Fruit fly (Drosophila melanogaster) whole organism, prepupa: ENCODE results near the gene CG7728.

ENCODE experiments used
- Blimp-1 ChIP-seq: fragments of 200-800 bp; sonication (Bioruptor generic); optimal IDR thresholded peaks from 3 replicates; lab custom pipeline; 2017; ENCODE audit warnings: missing biosample characterization, missing genetic modification characterization, mild to moderate bottlenecking, moderate library complexity, missing genetic modification reagents
- CG10631 ChIP-seq: fragments of 200-800 bp; sonication (Bioruptor generic); optimal IDR thresholded peaks from 2 replicates; lab custom pipeline; 2016; ENCODE audit warnings: missing biosample characterization, missing genetic modification characterization
- CG10669 ChIP-seq: fragments of 200-800 bp; sonication (Bioruptor generic); optimal IDR thresholded peaks from 3 replicates; lab custom pipeline; 2018; ENCODE audit warnings: missing biosample characterization, mild to moderate bottlenecking, missing genetic modification characterization, moderate library complexity
- CG11294 ChIP-seq: fragments of 200-800 bp; sonication (Bioruptor generic); IDR thresholded peaks from 2 replicates; pipeline ENCODE4 v1.3.6; 2022; ENCODE audit warnings: missing biosample characterization, missing genetic modification characterization
- CG11762 ChIP-seq: fragments of 200-800 bp; sonication (Bioruptor generic); optimal IDR thresholded peaks from 3 replicates; lab custom pipeline; 2016; ENCODE audit warnings: missing biosample characterization, missing genetic modification characterization; ENCODE audit not compliant: insufficient read depth
- CG15336 ChIP-seq: fragments of 200-800 bp; sonication (Bioruptor generic); IDR thresholded peaks from 2 replicates; pipeline ENCODE4 v1.3.6; 2022; ENCODE audit warnings: missing biosample characterization, missing genetic modification characterization
- CG16779 ChIP-seq: fragments of 200-800 bp; sonication (Bioruptor generic); optimal IDR thresholded peaks from 3 replicates; lab custom pipeline; 2017; ENCODE audit warnings: missing biosample characterization, mild to moderate bottlenecking, missing genetic modification characterization
- CG3032 ChIP-seq: fragments of 200-800 bp; optimal IDR thresholded peaks from 2 replicates; lab custom pipeline; 2019; ENCODE audit warnings: missing biosample characterization, mild to moderate bottlenecking, missing genetic modification characterization, moderate library complexity
- CG31627 ChIP-seq: fragments of 200-800 bp; sonication (Bioruptor generic); optimal IDR thresholded peaks from 3 replicates; lab custom pipeline; 2016; ENCODE audit warnings: missing biosample characterization, missing genetic modification characterization
- CG32006 ChIP-seq: fragments of 200-800 bp; sonication (Bioruptor generic); optimal IDR thresholded peaks from 3 replicates; lab custom pipeline; 2017; ENCODE audit warnings: missing biosample characterization, mild to moderate bottlenecking, missing genetic modification characterization
- CG34406 ChIP-seq: fragments of 200-800 bp; sonication (Bioruptor generic); optimal IDR thresholded peaks from 3 replicates; lab custom pipeline; 2016; ENCODE audit warnings: missing biosample characterization, missing genetic modification characterization
- CG3919 ChIP-seq: fragments of 200-800 bp; sonication (Bioruptor generic); optimal IDR thresholded peaks from 3 replicates; lab custom pipeline; 2016; ENCODE audit warnings: missing biosample characterization, missing genetic modification characterization
- CG6163 ChIP-seq: fragments of 200-800 bp; sonication (Bioruptor generic); IDR thresholded peaks from 3 replicates; pipeline ENCODE4 v1.3.6; 2022; ENCODE audit warnings: missing biosample characterization, missing genetic modification characterization
- CG6792 ChIP-seq: fragments of 200-800 bp; sonication (Bioruptor generic); optimal IDR thresholded peaks from 3 replicates; lab custom pipeline; 2016; ENCODE audit warnings: missing biosample characterization, missing genetic modification characterization
- CG6808 ChIP-seq: fragments of 200-800 bp; sonication (Bioruptor generic); optimal IDR thresholded peaks from 3 replicates; lab custom pipeline; 2017; ENCODE audit warnings: missing biosample characterization, missing genetic modification characterization, mild to moderate bottlenecking, moderate library complexity, missing genetic modification reagents
- CG6854 ChIP-seq: fragments of 200-800 bp; sonication (Bioruptor generic); optimal IDR thresholded peaks from 2 replicates; lab custom pipeline; 2017; ENCODE audit warnings: missing biosample characterization, mild to moderate bottlenecking, missing genetic modification characterization
- CG8319 ChIP-seq: fragments of 200-800 bp; sonication (Bioruptor generic); optimal IDR thresholded peaks from 3 replicates; lab custom pipeline; 2016; ENCODE audit warnings: missing biosample characterization, missing genetic modification characterization
- Eip93F ChIP-seq: fragments of 200-800 bp; sonication (Bioruptor generic); optimal IDR thresholded peaks from 2 replicates; lab custom pipeline; 2016; ENCODE audit warnings: missing biosample characterization, mild to moderate bottlenecking, missing genetic modification characterization
- Ets21C ChIP-seq: fragments of 200-800 bp; sonication (Bioruptor generic); optimal IDR thresholded peaks from 3 replicates; lab custom pipeline; 2016; ENCODE audit warnings: missing biosample characterization, missing genetic modification characterization
- Hr38 ChIP-seq: sonication (Bioruptor generic); optimal IDR thresholded peaks from 2 replicates; lab custom pipeline; 2016; ENCODE audit warnings: missing biosample characterization, missing genetic modification characterization
- Hr4 ChIP-seq: fragments of 200-800 bp; sonication (Bioruptor generic); optimal IDR thresholded peaks from 3 replicates; lab custom pipeline; 2016; ENCODE audit warnings: missing biosample characterization, missing genetic modification characterization
- Lpt ChIP-seq: fragments of 200-800 bp; sonication (Bioruptor generic); optimal IDR thresholded peaks from 3 replicates; lab custom pipeline; 2016; ENCODE audit warnings: missing biosample characterization, missing genetic modification characterization
- Met ChIP-seq: fragments of 200-800 bp; sonication (Bioruptor generic); optimal IDR thresholded peaks from 3 replicates; lab custom pipeline; 2016; ENCODE audit warnings: missing biosample characterization, missing genetic modification characterization
- OdsH ChIP-seq: fragments of 200-800 bp; sonication (Bioruptor generic); optimal IDR thresholded peaks from 3 replicates; lab custom pipeline; 2016; ENCODE audit warnings: missing biosample characterization, missing genetic modification characterization
- Sox14 ChIP-seq: fragments of 200-800 bp; sonication (Bioruptor generic); optimal IDR thresholded peaks from 3 replicates; lab custom pipeline; 2016; ENCODE audit warnings: missing biosample characterization, missing genetic modification characterization
- Sox15 ChIP-seq: fragments of 200-800 bp; sonication (Bioruptor generic); optimal IDR thresholded peaks from 3 replicates; lab custom pipeline; 2016; ENCODE audit warnings: missing biosample characterization, missing genetic modification characterization
- acj6 ChIP-seq: fragments of 200-800 bp; sonication (Bioruptor generic); optimal IDR thresholded peaks from 3 replicates; lab custom pipeline; 2016; ENCODE audit warnings: missing biosample characterization, missing genetic modification characterization
- cyc ChIP-seq: fragments of 200-800 bp; sonication (Bioruptor generic); optimal IDR thresholded peaks from 3 replicates; lab custom pipeline; 2016; ENCODE audit warnings: missing biosample characterization, missing genetic modification characterization
- dac ChIP-seq: fragments of 200-800 bp; sonication (Bioruptor generic); optimal IDR thresholded peaks from 2 replicates; lab custom pipeline; 2017; ENCODE audit warnings: missing biosample characterization, mild to moderate bottlenecking, missing genetic modification characterization
- dsx ChIP-seq: fragments of 200-800 bp; optimal IDR thresholded peaks from 3 replicates; lab custom pipeline; 2019; ENCODE audit warnings: missing biosample characterization, mild to moderate bottlenecking, missing genetic modification characterization, moderate library complexity; ENCODE audit not compliant: poor library complexity, severe bottlenecking
- eg ChIP-seq: fragments of 200-800 bp; sonication (Bioruptor generic); IDR thresholded peaks from 3 replicates; pipeline ENCODE4 v1.3.6; 2022; ENCODE audit warnings: missing biosample characterization, missing genetic modification characterization
- esn ChIP-seq: fragments of 200-800 bp; sonication (Bioruptor generic); optimal IDR thresholded peaks from 2 replicates; lab custom pipeline; 2016; ENCODE audit warnings: missing biosample characterization, mild to moderate bottlenecking, missing genetic modification characterization, moderate library complexity
- fd59A ChIP-seq: fragments of 200-800 bp; sonication (Bioruptor generic); optimal IDR thresholded peaks from 2 replicates; lab custom pipeline; 2017; ENCODE audit warnings: missing biosample characterization, mild to moderate bottlenecking, missing genetic modification characterization, missing genetic modification reagents
- fd85E ChIP-seq: fragments of 200-800 bp; sonication (Bioruptor generic); optimal IDR thresholded peaks from 3 replicates; lab custom pipeline; 2016; ENCODE audit warnings: missing biosample characterization, missing genetic modification characterization
- fkh ChIP-seq: fragments of 200-800 bp; sonication (Bioruptor generic); optimal IDR thresholded peaks from 3 replicates; lab custom pipeline; 2017; ENCODE audit warnings: missing biosample characterization, mild to moderate bottlenecking, missing genetic modification characterization, moderate library complexity
- net ChIP-seq: fragments of 200-800 bp; sonication (Bioruptor generic); optimal IDR thresholded peaks from 3 replicates; lab custom pipeline; 2016; ENCODE audit warnings: missing biosample characterization, missing genetic modification characterization
- pdm3 ChIP-seq: fragments of 200-800 bp; sonication (Bioruptor generic); optimal IDR thresholded peaks from 3 replicates; lab custom pipeline; 2016; ENCODE audit warnings: missing biosample characterization, missing genetic modification characterization
- salr ChIP-seq, 2 experiments: fragments of 200-800 bp; sonication (Bioruptor generic); optimal IDR thresholded peaks; 3 replicates each; lab custom pipeline; 2016 to 2018; ENCODE audit warnings: missing biosample characterization in 2 of 2, missing genetic modification characterization in 2 of 2, mild to moderate bottlenecking in 1 of 2
- ss ChIP-seq, 2 experiments: fragments of 200-800 bp; sonication (Bioruptor generic); optimal IDR thresholded peaks; 2 replicates in 1 of 2; 3 replicates in 1 of 2; lab custom pipeline; 2017 to 2018; ENCODE audit warnings: mild to moderate bottlenecking in 2 of 2, missing biosample characterization in 2 of 2, missing genetic modification characterization in 2 of 2, moderate library complexity in 1 of 2
- svp ChIP-seq: fragments of 200-800 bp; sonication (Bioruptor generic); peaks from one replicate; lab custom pipeline; 2016; ENCODE audit warnings: missing biosample characterization, missing genetic modification characterization
- topi ChIP-seq: fragments of 200-800 bp; sonication (Bioruptor generic); optimal IDR thresholded peaks from 3 replicates; lab custom pipeline; 2016; ENCODE audit warnings: missing biosample characterization, missing genetic modification characterization
- vri ChIP-seq: fragments of 200-800 bp; sonication (Bioruptor generic); optimal IDR thresholded peaks from 3 replicates; lab custom pipeline; 2016; ENCODE audit warnings: missing biosample characterization, mild to moderate bottlenecking, missing genetic modification characterization

The CG7728 gene

DNA sequence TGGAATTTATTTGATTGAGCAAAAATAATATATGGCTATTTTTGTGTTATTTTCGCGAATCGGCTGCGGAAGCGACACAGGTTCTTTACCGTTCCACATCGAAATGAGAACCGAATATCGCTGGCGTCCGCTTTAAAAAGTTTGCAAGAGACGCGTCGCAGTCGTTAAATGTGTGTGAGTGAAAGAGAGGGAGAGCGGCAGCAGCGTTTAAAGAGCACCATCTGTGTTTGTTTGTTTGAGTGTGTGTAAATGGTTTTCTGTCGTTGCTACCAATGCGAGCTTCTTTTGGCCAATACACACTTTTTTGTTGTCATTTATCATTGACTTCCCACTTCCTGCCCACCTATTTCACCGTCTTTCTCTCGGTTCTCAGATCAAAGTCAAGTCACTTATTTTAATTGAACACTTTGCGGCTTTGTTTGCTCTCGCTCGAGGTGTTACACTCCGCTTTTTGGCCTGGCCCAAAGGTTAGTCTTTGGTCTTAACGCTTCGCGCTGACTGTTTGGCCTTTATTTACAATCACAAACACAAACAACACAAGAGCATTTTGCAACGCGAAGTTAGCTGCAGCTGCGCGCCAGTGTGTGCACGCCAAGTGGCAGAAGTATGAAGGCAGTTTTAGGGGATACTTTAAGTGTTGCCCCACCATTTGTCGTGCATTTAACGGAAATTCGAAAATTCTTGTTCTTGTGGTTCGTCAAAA, 4.2 kb upstream of the CG7728 start, which contains the start of gene CG3764 (continued):
- TF ChIP-seq dac, result no peak
- TF ChIP-seq CG34406 (GFP tag; lab: Kevin White, UChicago), result peak; percentile 54
- TF ChIP-seq CG32006, result peak; percentile 6
- TF ChIP-seq CG31627 (GFP tag; lab: Kevin White, UChicago), result peak; percentile 37
- no peak for TF ChIP-seq Lpt (GFP tag; lab: Kevin White, UChicago)
- TF ChIP-seq CG6792 (GFP tag; lab: Kevin White, UChicago), result peak; percentile 33
- TF ChIP-seq topi (GFP tag; lab: Kevin White, UChicago), result peak; percentile 60
- TF ChIP-seq OdsH (GFP tag; lab: Kevin White, UChicago), result peak; percentile 43
- no peak; the same call in 1 of the 2 replicates for TF ChIP-seq CG15336 (GFP tag; lab: Robert Waterston, UW)
- no peak for TF ChIP-seq Hr38
- TF ChIP-seq CG10669 (GFP tag; lab: Kevin White, UChicago), result peak; percentile 53
- TF ChIP-seq CG16779 (tag; lab: Kevin White, UChicago), result peak; percentile 42
- peak; percentile 28 for TF ChIP-seq CG3032 (tag; lab: Kevin White, UChicago)
- peak; percentile 75 for TF ChIP-seq CG3919
- peak; percentile 52 for TF ChIP-seq pdm3 (GFP tag; lab: Kevin White, UChicago)
- peak; percentile 17 for TF ChIP-seq dsx
- peak; percentile 39 for TF ChIP-seq eg (GFP tag; lab: Robert Waterston, UW)
- peak; percentile 65 for TF ChIP-seq net (GFP tag; lab: Kevin White, UChicago)
- no peak for TF ChIP-seq fd59A (GFP tag; lab: Kevin White, UChicago)
- peak; percentile 70 for TF ChIP-seq CG6163 (GFP tag; lab: Robert Waterston, UW)
- peak; percentile 36 for TF ChIP-seq Ets21C (GFP tag; lab: Kevin White, UChicago)
- TF ChIP-seq svp (GFP tag; lab: Kevin White, UChicago), result peak; percentile 77
- peak; percentile 81 for TF ChIP-seq CG6854 (GFP tag; lab: Kevin White, UChicago)
- peak; percentile 73 to 78 for TF ChIP-seq ss (GFP tag; optimal IDR thresholded peaks at IDR 0.05; lab: Kevin White, UChicago)
- TF ChIP-seq cyc (GFP tag; lab: Kevin White, UChicago), result peak; percentile 63
- TF ChIP-seq Blimp-1 (GFP tag; lab: Kevin White, UChicago), result peak; percentile 68
- TF ChIP-seq Hr4 (GFP tag; lab: Kevin White, UChicago), result no peak
- TF ChIP-seq acj6, result peak; percentile 43
- peak; percentile 69 for TF ChIP-seq CG6808
- no peak for TF ChIP-seq CG11762 (GFP tag; lab: Kevin White, UChicago)
- TF ChIP-seq Sox15, result no peak
- no peak for TF ChIP-seq fd85E (GFP tag; lab: Kevin White, UChicago)
- no peak for TF ChIP-seq CG11294 (GFP tag; lab: Robert Waterston, UW)
- peak; percentile 25 for TF ChIP-seq CG8319 (GFP tag; lab: Kevin White, UChicago)
- peak; percentile 99 for TF ChIP-seq fkh
- TF ChIP-seq salr (GFP tag; optimal IDR thresholded peaks at IDR 0.05; lab: Kevin White, UChicago), result peak in 1 of 2 experiments; percentile 65
- peak; percentile 68 for TF ChIP-seq Sox14 (GFP tag; lab: Kevin White, UChicago)

DNA sequence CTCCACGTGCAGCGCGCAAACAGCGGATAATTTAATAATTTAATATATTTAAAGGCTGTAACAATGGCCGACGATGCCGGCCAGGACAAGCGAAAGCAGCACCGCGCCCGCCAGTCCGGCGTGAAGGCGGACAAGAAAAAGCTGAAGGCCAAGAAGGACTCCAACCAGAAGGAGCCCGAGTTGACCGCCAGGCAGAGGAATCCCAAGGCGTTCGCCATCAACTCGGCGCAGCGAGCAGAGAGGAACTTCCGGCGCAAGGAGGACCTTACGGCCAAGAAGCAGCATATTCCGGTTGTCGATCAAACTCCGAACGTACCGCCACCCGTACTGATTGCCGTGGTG, 211 bp downstream of the CG7728 start:
- no peak for TF ChIP-seq Met (GFP tag; lab: Kevin White, UChicago)
- no peak for TF ChIP-seq dsx
- TF ChIP-seq fd85E (GFP tag; lab: Kevin White, UChicago), result no peak
- no peak for TF ChIP-seq CG16779 (tag; lab: Kevin White, UChicago)
- no peak for TF ChIP-seq CG3032 (tag; lab: Kevin White, UChicago)
- TF ChIP-seq Eip93F (GFP tag; lab: Kevin White, UChicago), result no peak
- TF ChIP-seq esn, result no peak
- TF ChIP-seq vri (GFP tag; lab: Kevin White, UChicago), result no peak
- no peak for TF ChIP-seq eg (GFP tag; lab: Robert Waterston, UW)
- no peak for TF ChIP-seq CG34406 (GFP tag; lab: Kevin White, UChicago)
- no peak for TF ChIP-seq CG10631 (GFP tag; lab: Kevin White, UChicago)
- TF ChIP-seq CG3919, result no peak
- TF ChIP-seq Blimp-1 (GFP tag; lab: Kevin White, UChicago), result no peak
- no peak for TF ChIP-seq CG6854 (GFP tag; lab: Kevin White, UChicago)
- no peak for TF ChIP-seq Ets21C (GFP tag; lab: Kevin White, UChicago)
- TF ChIP-seq CG6163 (GFP tag; lab: Robert Waterston, UW), result no peak
